Worm (Caenorhabditis elegans) whole organism, late embryonic: ENCODE measurements around the gene R11G1.2.

ENCODE experiments used
- hlh-15 ChIP-seq: sonication (generic microtip); optimal IDR thresholded peaks from 2 replicates; lab custom pipeline; 2016; ENCODE audit warnings: missing genetic modification characterization, missing compliant biosample characterization
- mec-3 ChIP-seq: sonication (generic microtip); optimal IDR thresholded peaks from 2 replicates; lab custom pipeline; 2016; ENCODE audit warnings: borderline replicate concordance, missing genetic modification characterization, missing compliant biosample characterization
- pag-3 ChIP-seq: sonication (generic microtip); optimal IDR thresholded peaks from 2 replicates; lab custom pipeline; 2016; ENCODE audit warnings: missing compliant biosample characterization, missing genetic modification characterization, borderline replicate concordance
- pha-4 ChIP-seq: fragments of 150-350 bp; optimal IDR thresholded peaks from 2 replicates; lab custom pipeline; 2018; ENCODE audit warnings: missing biosample characterization, missing genetic modification reagents, missing genetic modification characterization
- zip-5 ChIP-seq: sonication (generic microtip); optimal IDR thresholded peaks from 2 replicates; lab custom pipeline; 2016; ENCODE audit warnings: missing genetic modification characterization, missing compliant biosample characterization

DNA sequence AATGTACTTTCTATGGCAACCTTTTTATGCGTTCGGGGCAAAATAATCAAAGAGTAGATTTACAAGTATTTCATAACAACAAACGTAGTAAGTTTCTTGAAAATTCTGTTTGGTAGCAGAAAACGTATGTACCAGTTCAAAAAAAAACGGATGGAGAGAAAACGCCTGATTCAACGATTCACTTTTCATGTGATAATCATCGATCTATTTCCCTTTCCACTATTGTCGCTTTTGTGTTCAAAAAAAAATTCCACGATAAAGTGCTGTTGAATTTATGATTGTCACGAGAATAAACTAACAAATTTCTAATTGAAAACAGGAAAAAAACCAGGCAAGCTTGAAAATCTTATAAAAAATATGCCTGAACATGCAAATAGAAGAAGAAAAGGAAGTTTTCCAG is 45.4 kb downstream of the R11G1.2 start:
- TF ChIP-seq pha-4 (tag; lab: Kevin White, UChicago) (no peak), pag-3 (tag; lab: Kevin White, UChicago) (no peak), zip-5 (tag; lab: Kevin White, UChicago) (no peak), hlh-15 (no peak), mec-3 (no peak)
